Worm (Caenorhabditis elegans) whole organism, L2 larva: ENCODE data around the gene tbc-14.

ENCODE experiments used
- crh-2 ChIP-seq: sonication (generic microtip); optimal IDR thresholded peaks from 2 replicates; lab custom pipeline; 2017; ENCODE audit warnings: missing biosample characterization, missing genetic modification characterization
- elt-1 ChIP-seq: fragments of 150-350 bp; optimal IDR thresholded peaks from 2 replicates; lab custom pipeline; 2014; ENCODE audit warnings: missing biosample characterization, missing genetic modification characterization
- mdl-1 ChIP-seq, 2 experiments: fragments of 150-350 bp in 1 of 2; sonication (generic microtip) in 1 of 2; optimal IDR thresholded peaks; 2 replicates each; lab custom pipeline; 2017; ENCODE audit warnings: missing biosample characterization in 2 of 2, missing genetic modification characterization in 2 of 2
- nhr-10 ChIP-seq: sonication (generic microtip); optimal IDR thresholded peaks from 2 replicates; lab custom pipeline; 2017; ENCODE audit warnings: missing biosample characterization, missing genetic modification characterization
- nhr-11 ChIP-seq: fragments of 150-350 bp; optimal IDR thresholded peaks from 2 replicates; lab custom pipeline; 2014; ENCODE audit warnings: missing biosample characterization, missing genetic modification characterization
- nhr-129 ChIP-seq: fragments of 150-350 bp; optimal IDR thresholded peaks from 2 replicates; lab custom pipeline; 2014; ENCODE audit warnings: missing biosample characterization, missing genetic modification characterization
- unc-39 ChIP-seq: fragments of 150-350 bp; optimal IDR thresholded peaks from 2 replicates; lab custom pipeline; 2014; ENCODE audit warnings: missing biosample characterization, missing genetic modification characterization
- unc-55 ChIP-seq: fragments of 150-350 bp; sonication (generic microtip); optimal IDR thresholded peaks from 3 replicates; lab custom pipeline; 2014; ENCODE audit warnings: missing biosample characterization, missing genetic modification reagents, missing genetic modification characterization
- unc-62 ChIP-seq: fragments of 150-350 bp; optimal IDR thresholded peaks from 2 replicates; lab custom pipeline; 2014; ENCODE audit warnings: missing biosample characterization, missing genetic modification reagents, missing genetic modification characterization
- ztf-11 ChIP-seq: sonication (generic microtip); optimal IDR thresholded peaks from 2 replicates; lab custom pipeline; 2017; ENCODE audit warnings: missing biosample characterization, missing genetic modification characterization

Gene tbc-14

ce11 chrII:13389461-13389860, 57.9 kb downstream of the tbc-14 start, which contains the start of gene Y48C3A.14:
Y48C3A.14 (plus strand) TSS chrII:13389761.
- no peak for TF ChIP-seq nhr-129 (tag; lab: Kevin White, UChicago)
- no peak for TF ChIP-seq elt-1
- no peak for TF ChIP-seq ztf-11
- TF ChIP-seq nhr-11 (tag; lab: Kevin White, UChicago) = no peak
- no peak for TF ChIP-seq crh-2 (tag; lab: Kevin White, UChicago)
- no peak for TF ChIP-seq unc-55 (GFP tag; lab: Kevin White, UChicago)
- no peak for TF ChIP-seq unc-39
- no peak for TF ChIP-seq unc-62 (GFP tag; lab: Kevin White, UChicago)
- TF ChIP-seq mdl-1 (tag; optimal IDR thresholded peaks at IDR 0.05; lab: Kevin White, UChicago) = no peak
- TF ChIP-seq nhr-10 = no peak
